Worm (Caenorhabditis elegans) whole organism, L4 larva: ENCODE data around the gene heri-1.

Experiments
- ZK337.2 ChIP-seq: fragments of 200-800 bp; sonication (Bioruptor generic); IDR thresholded peaks from 2 replicates; pipeline ENCODE4 v1.3.6; 2022; ENCODE audit warnings: missing genetic modification reagents, missing genetic modification characterization, missing compliant biosample characterization
- ama-1 ChIP-seq: fragments of 150-350 bp; optimal IDR thresholded peaks from 2 replicates; lab custom pipeline; 2014; ENCODE audit warnings: inconsistent platforms, mixed read lengths
- fos-1 ChIP-seq: fragments of 150-350 bp; optimal IDR thresholded peaks from 2 replicates; lab custom pipeline; 2014; ENCODE audit warnings: missing biosample characterization, missing genetic modification characterization
- hlh-30 ChIP-seq: sonication (generic microtip); optimal IDR thresholded peaks from 2 replicates; lab custom pipeline; 2017; ENCODE audit warnings: antibody characterized with exemption, mild to moderate bottlenecking, missing genetic modification characterization, missing compliant biosample characterization; ENCODE audit not compliant: insufficient read depth
- lin-39 ChIP-seq: fragments of 150-350 bp; optimal IDR thresholded peaks from 2 replicates; lab custom pipeline; 2014; ENCODE audit warnings: missing biosample characterization, missing genetic modification reagents, missing genetic modification characterization
- nhr-11 ChIP-seq: fragments of 150-350 bp; optimal IDR thresholded peaks from 2 replicates; lab custom pipeline; 2014; ENCODE audit warnings: missing biosample characterization, missing genetic modification characterization
- spr-1 ChIP-seq: sonication (generic microtip); optimal IDR thresholded peaks from 2 replicates; lab custom pipeline; 2016; ENCODE audit warnings: mild to moderate bottlenecking, missing genetic modification characterization, missing compliant biosample characterization
- unc-39 ChIP-seq: sonication (generic microtip); optimal IDR thresholded peaks from 2 replicates; lab custom pipeline; 2017; ENCODE audit warnings: missing biosample characterization, missing genetic modification characterization
- unc-62 ChIP-seq, 3 experiments: fragments of 150-350 bp in 1 of 3; sonication (generic microtip); optimal IDR thresholded peaks in 2 of 3; peaks in 1 of 3; 1 replicate in 1 of 3; 2 replicates in 2 of 3; lab custom pipeline; 2014 to 2017; ENCODE audit warnings: missing biosample characterization in 3 of 3, missing genetic modification characterization in 3 of 3, missing genetic modification reagents in 3 of 3, missing genotype in 1 of 3
- zag-1 ChIP-seq: fragments of 150-350 bp; optimal IDR thresholded peaks from 2 replicates; lab custom pipeline; 2014; ENCODE audit warnings: missing biosample characterization, missing genetic modification characterization

- no peak for TF ChIP-seq lin-39
- no peak for TF ChIP-seq nhr-11
- TF ChIP-seq ZK337.2 (GFP tag; lab: Robert Waterston, UW): no peak
- no peak for TF ChIP-seq zag-1 (tag; lab: Kevin White, UChicago)
- TF ChIP-seq fos-1 (tag; lab: Kevin White, UChicago): no peak
- TF ChIP-seq unc-62 (GFP tag; optimal IDR thresholded peaks at IDR 0.05 in 1 of 2; lab: Kevin White, UChicago): no peak
- TF ChIP-seq unc-62 (tag; optimal IDR thresholded peaks at IDR 0.05; lab: Kevin White, UChicago): no peak
- no peak for TF ChIP-seq hlh-30 (tag; lab: Kevin White, UChicago)
- TF ChIP-seq unc-39 (tag; lab: Kevin White, UChicago): no peak
- no peak for TF ChIP-seq spr-1
- no peak for TF ChIP-seq ama-1 (lab: Kevin White, UChicago)
Measured at ce11 chrII:6082620-6083019, 30.4 kb downstream of the heri-1 start, which contains the start of gene F21H12.3.
